Fruit fly (Drosophila melanogaster) whole organism: ENCODE measurements around the gene Xrcc2.

Experiments used
- CG8478 ChIP-seq: fragments of >200 bp; optimal IDR thresholded peaks from 2 replicates; lab custom pipeline; 2018; ENCODE audit warnings: inconsistent platforms
- Dll ChIP-seq: fragments of >200 bp; optimal IDR thresholded peaks from 2 replicates; lab custom pipeline; 2017
- EcR ChIP-seq, 2 experiments: fragments of >200 bp; optimal IDR thresholded peaks; 2 replicates each; lab custom pipeline; 2017; ENCODE audit warnings: missing biosample characterization in 2 of 2, missing genetic modification characterization in 2 of 2, missing genetic modification reagents in 2 of 2
- pan ChIP-seq: fragments of >200 bp; optimal IDR thresholded peaks from 2 replicates; lab custom pipeline; 2017
- psq ChIP-seq: fragments of >200 bp; optimal IDR thresholded peaks from 2 replicates; lab custom pipeline; 2017
- usp ChIP-seq: fragments of >200 bp; optimal IDR thresholded peaks from 2 replicates; lab custom pipeline; 2017; ENCODE audit warnings: missing biosample characterization, missing genetic modification characterization, mixed read lengths

The Xrcc2 gene

dm6 chrX:18499679-18500187, at the start of gene Xrcc2, which contains the start of gene Pgant7:
Gene Xrcc2, plus strand, starts transcription at chrX:18500127.
Gene Pgant7, minus strand, starts transcription at chrX:18499986.
- TF ChIP-seq CG8478 (no peak), Dll (no peak), EcR (GFP tag; optimal IDR thresholded peaks at IDR 0.05; lab: Kevin White, UChicago) (no peak), usp (GFP tag; lab: Kevin White, UChicago) (no peak), psq (lab: Kevin White, UChicago) (no peak), pan (peak; percentile 33)

dm6 chrX:18452717-18453116, 47.2 kb upstream of the Xrcc2 start:
- TF ChIP-seq Dll (no peak), psq (lab: Kevin White, UChicago) (no peak), CG8478 (no peak), usp (GFP tag; lab: Kevin White, UChicago) (no peak), pan (no peak), EcR (GFP tag; optimal IDR thresholded peaks at IDR 0.05; lab: Kevin White, UChicago) (no peak)

- no peak for TF ChIP-seq pan
- no peak for TF ChIP-seq psq (lab: Kevin White, UChicago)
- no peak for TF ChIP-seq CG8478
- no peak for TF ChIP-seq EcR (GFP tag; optimal IDR thresholded peaks at IDR 0.05; lab: Kevin White, UChicago)
- TF ChIP-seq Dll: no peak
Observed at dm6 chrX:18460318-18460717, 39.6 kb upstream of the Xrcc2 start, which contains the start of gene CG43843. Gene CG43843, minus strand, starts transcription at chrX:18460418.

dm6 chrX:18467881-18468280, 32.0 kb upstream of the Xrcc2 start:
- no peak for TF ChIP-seq EcR (GFP tag; optimal IDR thresholded peaks at IDR 0.05; lab: Kevin White, UChicago)
- no peak for TF ChIP-seq CG8478
- no peak for TF ChIP-seq usp (GFP tag; lab: Kevin White, UChicago)
- TF ChIP-seq Dll: no peak
- TF ChIP-seq psq (lab: Kevin White, UChicago): no peak
- no peak for TF ChIP-seq pan

- TF ChIP-seq pan (peak; percentile 92), Dll (no peak), CG8478 (no peak), EcR (GFP tag; optimal IDR thresholded peaks at IDR 0.05; lab: Kevin White, UChicago) (no peak), psq (lab: Kevin White, UChicago) (no peak), usp (GFP tag; lab: Kevin White, UChicago) (no peak)
Observed at dm6 chrX:18479307-18480134, 20.4 kb upstream of the Xrcc2 start, which contains the start of gene CG32547. Gene CG32547, minus strand, starts transcription at chrX:18479487.

- no peak for TF ChIP-seq Dll
- TF ChIP-seq EcR (GFP tag; optimal IDR thresholded peaks at IDR 0.05; lab: Kevin White, UChicago): no peak
- TF ChIP-seq CG8478: no peak
Observed at dm6 chrX:18482537-18482936, 17.4 kb upstream of the Xrcc2 start.

DNA sequence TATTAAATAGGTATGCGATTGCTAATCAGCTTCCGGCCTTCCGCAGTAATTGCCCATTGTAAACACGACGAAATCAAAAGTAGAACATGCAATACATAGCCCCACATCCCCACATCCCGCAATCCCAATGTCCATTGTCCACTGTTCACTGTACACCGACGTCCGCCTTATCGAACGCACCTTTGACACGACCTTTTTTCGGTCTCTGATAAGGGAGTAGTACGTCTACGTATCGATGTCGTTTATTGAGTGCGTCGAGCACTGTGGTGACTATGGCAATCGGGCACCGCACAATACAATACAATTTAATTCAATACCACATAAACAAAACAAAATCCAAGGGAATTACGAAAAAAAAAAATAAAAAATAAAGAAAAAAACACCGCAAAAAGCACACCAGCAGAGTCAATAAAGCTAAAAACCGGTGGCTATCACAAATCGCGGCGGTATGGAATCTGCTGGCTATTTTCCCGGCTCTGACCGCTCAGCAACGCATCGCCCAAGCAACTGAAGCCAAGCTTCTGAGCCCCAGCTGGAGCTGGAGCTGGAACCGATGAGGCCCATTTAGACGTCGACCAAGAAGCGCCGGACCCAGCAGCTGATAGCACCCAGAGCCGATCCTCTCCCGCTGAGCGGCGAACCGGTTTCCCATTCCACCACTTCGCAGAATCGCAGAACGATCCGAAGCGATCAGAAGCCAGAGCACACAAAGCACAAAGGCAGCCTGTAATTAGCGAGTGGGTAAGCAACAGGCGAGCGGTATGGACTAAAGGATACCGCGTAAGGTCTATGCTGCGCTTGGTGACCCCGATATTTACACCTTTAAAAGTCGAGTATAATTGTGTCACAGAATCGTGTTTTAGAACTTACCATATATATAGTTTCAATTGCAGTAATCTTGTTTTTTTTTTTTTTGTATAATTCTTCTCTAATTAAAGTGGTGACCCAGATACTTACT, 16.4 kb upstream of the Xrcc2 start, which contains the start of gene Hayan:
TSS of gene Hayan (minus strand) at position 512 of the 958 bp plus-strand sequence.
- TF ChIP-seq Dll: peak; percentile 64
- TF ChIP-seq pan: peak; percentile 78
- TF ChIP-seq CG8478: no peak
- TF ChIP-seq psq (lab: Kevin White, UChicago): no peak

DNA sequence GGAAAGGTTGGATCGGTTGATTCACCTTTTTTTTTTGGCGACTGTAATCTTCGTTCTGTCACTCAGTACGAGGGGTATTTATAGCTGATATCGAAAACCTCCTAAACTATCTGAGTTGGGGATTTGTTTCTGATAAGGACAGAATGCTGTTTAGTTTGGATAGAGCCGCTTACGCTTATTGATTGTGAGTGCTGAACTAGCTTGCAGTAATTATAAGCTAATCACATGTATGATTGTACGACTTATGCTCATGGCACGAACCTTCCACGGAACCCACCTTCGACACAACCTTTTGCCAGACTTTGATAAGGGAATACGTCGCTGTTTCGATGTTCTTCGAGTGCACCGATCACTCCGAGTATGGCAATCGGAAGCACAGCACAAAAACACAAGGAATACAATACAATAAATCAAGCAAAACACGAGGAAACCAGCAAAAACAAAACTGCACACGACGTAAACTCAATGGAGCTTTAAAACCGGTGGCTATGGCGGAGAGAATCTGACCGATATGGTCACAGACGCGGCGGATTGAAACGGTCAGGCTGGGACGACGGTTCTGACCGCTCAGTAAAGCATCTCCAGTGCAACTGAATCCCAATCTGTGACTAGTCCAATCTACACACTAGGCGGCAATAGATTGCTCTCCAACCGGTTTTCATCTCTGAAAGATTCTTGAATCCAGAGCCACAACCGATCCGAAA, 13.4 kb upstream of the Xrcc2 start, which contains the start of gene psh:
TSS of gene psh (minus strand) at position 566 of the 704 bp plus-strand sequence.
- no peak for TF ChIP-seq CG8478
- TF ChIP-seq pan: no peak
- no peak for TF ChIP-seq psq (lab: Kevin White, UChicago)
- no peak for TF ChIP-seq usp (GFP tag; lab: Kevin White, UChicago)
- no peak for TF ChIP-seq EcR (GFP tag; optimal IDR thresholded peaks at IDR 0.05; lab: Kevin White, UChicago)
- TF ChIP-seq Dll: no peak

- TF ChIP-seq psq (lab: Kevin White, UChicago) (no peak), EcR (GFP tag; optimal IDR thresholded peaks at IDR 0.05; lab: Kevin White, UChicago) (no peak), Dll (peak; percentile 64), pan (no peak), CG8478 (no peak), usp (GFP tag; lab: Kevin White, UChicago) (no peak)
Observed at dm6 chrX:18489509-18489908, 10.4 kb upstream of the Xrcc2 start, which contains the start of gene CG15046. Gene CG15046, minus strand, starts transcription at chrX:18489620.

DNA sequence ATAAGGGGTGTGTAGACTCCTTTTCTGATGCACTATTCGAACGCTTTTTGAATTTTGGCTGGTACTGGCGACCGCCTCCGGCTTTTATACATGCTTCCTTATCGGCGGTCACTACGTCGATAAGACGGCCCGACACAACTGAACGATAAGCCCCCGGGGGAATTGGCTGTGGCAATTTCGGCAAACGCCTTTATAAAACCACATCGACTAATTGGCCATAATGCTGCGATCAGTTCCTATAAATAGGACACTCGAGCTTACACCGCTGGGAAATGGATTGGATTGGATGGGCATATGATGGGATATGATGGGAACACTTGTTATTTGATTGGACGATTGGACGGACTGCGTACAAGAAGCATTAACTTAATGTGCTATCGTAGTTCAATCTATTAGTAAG, 8.0 kb upstream of the Xrcc2 start, which contains the start of gene CG15044:
TSS of gene CG15044 (minus strand) at position 66 of the 400 bp plus-strand sequence.
- TF ChIP-seq CG8478 (no peak), usp (GFP tag; lab: Kevin White, UChicago) (no peak), Dll (no peak), pan (no peak), psq (lab: Kevin White, UChicago) (no peak), EcR (GFP tag; optimal IDR thresholded peaks at IDR 0.05; lab: Kevin White, UChicago) (no peak)

DNA sequence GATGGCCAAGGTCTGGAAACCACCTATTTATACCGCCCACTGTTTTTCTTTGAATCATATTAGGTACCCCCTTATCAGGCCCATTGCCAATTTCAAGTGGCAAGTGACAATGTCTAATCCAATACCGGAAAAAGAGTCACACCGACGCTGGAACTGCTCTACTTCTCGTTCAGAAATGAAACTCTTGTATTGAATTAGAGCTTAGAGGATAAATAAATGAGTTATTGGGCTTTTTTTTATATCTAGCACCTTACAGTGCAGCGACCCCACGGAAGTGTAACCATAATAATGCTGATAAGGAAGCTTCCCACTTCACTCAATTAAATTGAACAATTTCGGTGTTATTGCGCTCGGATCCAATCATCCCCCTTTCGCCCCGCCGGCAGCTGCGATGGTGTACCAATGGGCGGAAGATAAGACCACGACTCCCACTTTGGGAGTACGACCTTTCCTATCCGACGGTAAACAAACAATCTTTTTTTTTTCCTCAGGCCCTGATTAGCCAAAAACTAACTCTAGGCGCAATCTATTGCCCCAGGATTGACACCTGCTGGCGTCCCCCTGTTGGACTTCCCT, 5.7 kb upstream of the Xrcc2 start, which contains the start of gene CG15043:
TSS of gene CG15043 (minus strand) at position 4 of the 576 bp plus-strand sequence.
- TF ChIP-seq usp (GFP tag; lab: Kevin White, UChicago) (no peak), psq (lab: Kevin White, UChicago) (no peak), pan (no peak), CG8478 (no peak), Dll (no peak), EcR (GFP tag; optimal IDR thresholded peaks at IDR 0.05; lab: Kevin White, UChicago) (no peak)
